Fruit fly (Drosophila melanogaster) Kc167 (cell line): Measurements from ENCODE around the gene CG45061.

Source experiments
- Myc ChIP-seq: fragments of >200 bp; optimal IDR thresholded peaks from 2 replicates; lab custom pipeline; 2017; ENCODE audit warnings: missing external identifiers
- Sin3A ChIP-seq: fragments of >200 bp; optimal IDR thresholded peaks from 2 replicates; lab custom pipeline; 2018; ENCODE audit warnings: missing external identifiers
- h ChIP-seq: fragments of >200 bp; optimal IDR thresholded peaks from 3 replicates; lab custom pipeline; 2018; ENCODE audit warnings: missing external identifiers
- insv ChIP-seq: fragments of >200 bp; optimal IDR thresholded peaks from 3 replicates; lab custom pipeline; 2018; ENCODE audit warnings: missing external identifiers
- psq ChIP-seq: fragments of >200 bp; optimal IDR thresholded peaks from 2 replicates; lab custom pipeline; 2017; ENCODE audit warnings: missing external identifiers
- ttk ChIP-seq: sonication (Bioruptor generic); optimal IDR thresholded peaks from 2 replicates; lab custom pipeline; 2017; ENCODE audit warnings: missing external identifiers

Gene CG45061

dm6 chrX:9871632-9872031 lies at the start of gene CG45061:
Gene CG45061 (minus strand): TSS chrX:9871702.
- no peak for TF ChIP-seq h (lab: Kevin White, UChicago)
- TF ChIP-seq Myc (lab: Kevin White, UChicago) = no peak
- no peak for TF ChIP-seq insv (lab: Kevin White, UChicago)
- TF ChIP-seq psq (lab: Kevin White, UChicago) = no peak
- no peak for TF ChIP-seq Sin3A
- TF ChIP-seq ttk (lab: Kevin White, UChicago) = no peak

dm6 chrX:9911751-9912150 lies 40.2 kb upstream of the CG45061 start:
- TF ChIP-seq h (lab: Kevin White, UChicago) = no peak
- TF ChIP-seq ttk (lab: Kevin White, UChicago) = no peak
- no peak for TF ChIP-seq Sin3A

- TF ChIP-seq Myc (lab: Kevin White, UChicago) (no peak), psq (lab: Kevin White, UChicago) (no peak), ttk (lab: Kevin White, UChicago) (no peak), Sin3A (no peak), h (lab: Kevin White, UChicago) (no peak), insv (lab: Kevin White, UChicago) (no peak)
Observed at dm6 chrX:9911026-9911425, 39.5 kb upstream of the CG45061 start, which contains the start of gene CG1986. Gene CG1986 (minus strand): TSS chrX:9911126.

dm6 chrX:9909384-9909783 lies 37.9 kb upstream of the CG45061 start:
- TF ChIP-seq Myc (lab: Kevin White, UChicago) = no peak
- TF ChIP-seq Sin3A = no peak
- no peak for TF ChIP-seq insv (lab: Kevin White, UChicago)
- TF ChIP-seq psq (lab: Kevin White, UChicago) = no peak
- TF ChIP-seq ttk (lab: Kevin White, UChicago) = no peak
- no peak for TF ChIP-seq h (lab: Kevin White, UChicago)

- no peak for TF ChIP-seq Sin3A
- TF ChIP-seq insv (lab: Kevin White, UChicago) = no peak
Observed at dm6 chrX:9899535-9900179, 28.2 kb upstream of the CG45061 start, which contains the start of gene CG15249. Gene CG15249 (minus strand): TSS chrX:9899585.

dm6 chrX:9897599-9897998 lies 26.1 kb upstream of the CG45061 start:
- TF ChIP-seq insv (lab: Kevin White, UChicago) = no peak
- no peak for TF ChIP-seq Sin3A

- TF ChIP-seq h (lab: Kevin White, UChicago) = no peak
- no peak for TF ChIP-seq Sin3A
- TF ChIP-seq psq (lab: Kevin White, UChicago) = no peak
- TF ChIP-seq insv (lab: Kevin White, UChicago) = no peak
- TF ChIP-seq ttk (lab: Kevin White, UChicago) = no peak
- no peak for TF ChIP-seq Myc (lab: Kevin White, UChicago)
Observed at dm6 chrX:9892834-9893233, 21.3 kb upstream of the CG45061 start.

- TF ChIP-seq insv (lab: Kevin White, UChicago) = no peak
- no peak for TF ChIP-seq h (lab: Kevin White, UChicago)
Observed at dm6 chrX:9889686-9890085, 18.2 kb upstream of the CG45061 start.

dm6 chrX:9885363-9885762 lies 13.9 kb upstream of the CG45061 start:
- TF ChIP-seq h (lab: Kevin White, UChicago) (no peak), Myc (lab: Kevin White, UChicago) (no peak), insv (lab: Kevin White, UChicago) (no peak)

dm6 chrX:9884221-9884620 lies 12.7 kb upstream of the CG45061 start, which contains the start of gene CG9691:
Gene CG9691 (plus strand): TSS chrX:9884442.
- TF ChIP-seq Myc (lab: Kevin White, UChicago) (no peak), psq (lab: Kevin White, UChicago) (no peak), insv (lab: Kevin White, UChicago) (no peak)

dm6 chrX:9882900-9883299 lies 11.4 kb upstream of the CG45061 start:
- no peak for TF ChIP-seq h (lab: Kevin White, UChicago)
- no peak for TF ChIP-seq psq (lab: Kevin White, UChicago)
- no peak for TF ChIP-seq ttk (lab: Kevin White, UChicago)
- TF ChIP-seq Sin3A = no peak
- no peak for TF ChIP-seq Myc (lab: Kevin White, UChicago)
- TF ChIP-seq insv (lab: Kevin White, UChicago) = no peak

- TF ChIP-seq h (lab: Kevin White, UChicago) (no peak), ttk (lab: Kevin White, UChicago) (no peak), insv (lab: Kevin White, UChicago) (no peak), Myc (lab: Kevin White, UChicago) (no peak), Sin3A (no peak), psq (lab: Kevin White, UChicago) (no peak)
Observed at dm6 chrX:9881746-9882145, 10.2 kb upstream of the CG45061 start, which contains the start of gene CG9689. Gene CG9689 (plus strand): TSS chrX:9881953.

- TF ChIP-seq ttk (lab: Kevin White, UChicago) = no peak
- TF ChIP-seq insv (lab: Kevin White, UChicago) = no peak
- TF ChIP-seq Myc (lab: Kevin White, UChicago) = no peak
- no peak for TF ChIP-seq h (lab: Kevin White, UChicago)
- TF ChIP-seq Sin3A = no peak
- TF ChIP-seq psq (lab: Kevin White, UChicago) = no peak
Observed at dm6 chrX:9879570-9879969, 8.1 kb upstream of the CG45061 start, which contains the start of gene CG9686. Gene CG9686 (plus strand): TSS chrX:9879870.
